Worm (Caenorhabditis elegans): ENCODE data around the gene F58E2.3.

The F58E2.3 gene

DNA sequence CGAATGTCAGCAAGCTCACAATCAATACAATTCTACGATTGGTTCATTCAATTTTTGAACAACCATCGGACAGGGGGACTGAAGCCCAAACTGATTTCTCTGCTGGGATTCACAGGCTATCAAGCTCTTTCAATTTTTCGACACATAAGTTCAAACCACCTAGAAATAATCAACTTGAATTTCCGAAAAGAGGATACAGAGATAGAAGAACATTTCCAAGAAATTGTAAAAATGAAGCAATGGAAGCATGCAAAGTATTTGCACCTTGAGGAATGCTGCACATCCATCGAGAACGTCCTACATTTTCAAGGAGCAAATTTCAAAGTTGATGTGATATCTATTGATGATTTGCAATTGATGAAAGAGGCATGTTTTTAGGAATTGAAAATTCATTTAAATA lies 523 bp downstream of the F58E2.3 start:
- TF ChIP-seq mab-5 (tag; optimal IDR thresholded peaks at IDR 0.05) (no peak), tbx-8 (GFP tag; optimal IDR thresholded peaks at IDR 0.05) (no peak), ham-2 (GFP tag; optimal IDR thresholded peaks at IDR 0.05) (no peak), flh-1 (GFP tag; optimal IDR thresholded peaks at IDR 0.05) (no peak), elt-1 (tag; optimal IDR thresholded peaks at IDR 0.05; ENCODE audit: borderline replicate concordance, insufficient read depth) (no peak), mls-2 (tag; optimal IDR thresholded peaks at IDR 0.05) (no peak), unc-62 (GFP tag; optimal IDR thresholded peaks at IDR 0.05) (no peak), ztf-11 (tag; optimal IDR thresholded peaks at IDR 0.05) (no peak), mep-1 (tag; optimal IDR thresholded peaks at IDR 0.05) (no peak), nhr-28 (tag; optimal IDR thresholded peaks at IDR 0.05) (no peak), bed-3 (GFP tag; optimal IDR thresholded peaks at IDR 0.05) (no peak), hlh-1 (tag; optimal IDR thresholded peaks at IDR 0.05) (no peak), nhr-12 (tag; optimal IDR thresholded peaks at IDR 0.05) (no peak), ceh-83 (GFP tag; optimal IDR thresholded peaks at IDR 0.05) (no peak), M03D4.4 (tag; optimal IDR thresholded peaks at IDR 0.05) (no peak), ceh-39 (tag; optimal IDR thresholded peaks at IDR 0.05) (no peak)

DNA sequence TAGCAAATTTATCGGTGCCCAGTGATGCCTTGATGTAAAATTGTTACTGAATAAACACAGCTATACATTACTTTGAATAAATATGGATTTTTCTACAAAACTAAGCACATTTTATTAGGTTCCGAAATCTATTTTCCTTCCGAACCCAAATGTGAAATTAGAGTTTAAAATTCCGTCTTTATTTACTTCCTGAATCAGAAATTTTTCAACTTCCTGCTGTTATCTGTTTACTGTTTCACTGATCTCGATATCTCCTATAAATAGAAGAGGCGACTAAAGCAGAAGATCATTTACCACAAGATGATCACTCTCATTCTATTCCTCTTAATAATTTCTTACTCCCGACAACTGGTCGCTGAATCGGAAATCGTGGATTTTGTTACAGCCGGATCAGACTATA lies 2.5 kb downstream of the F58E2.3 start, which contains the start of gene F58E2.2:
Gene F58E2.2 (plus strand): TSS at position 301 of the 400 bp plus-strand sequence.
- TF ChIP-seq lin-32 (GFP tag; optimal IDR thresholded peaks at IDR 0.05) (no peak), mep-1 (tag; optimal IDR thresholded peaks at IDR 0.05) (no peak), drap-1 (GFP tag; optimal IDR thresholded peaks at IDR 0.05) (no peak), mls-2 (tag; optimal IDR thresholded peaks at IDR 0.05) (no peak), nhr-12 (tag; optimal IDR thresholded peaks at IDR 0.05) (no peak), bed-3 (GFP tag; optimal IDR thresholded peaks at IDR 0.05) (no peak)

- no peak for TF ChIP-seq drap-1 (GFP tag; optimal IDR thresholded peaks at IDR 0.05)
- no peak for TF ChIP-seq unc-39 (tag; optimal IDR thresholded peaks at IDR 0.05)
- TF ChIP-seq ces-1 (GFP tag; optimal IDR thresholded peaks at IDR 0.05), result no peak
- TF ChIP-seq pha-4 (tag; optimal IDR thresholded peaks at IDR 0.05), result no peak
- TF ChIP-seq mab-5 (tag; optimal IDR thresholded peaks at IDR 0.05), result no peak
- no peak for TF ChIP-seq ceh-83 (GFP tag; optimal IDR thresholded peaks at IDR 0.05)
- no peak for TF ChIP-seq nhr-2 (tag; optimal IDR thresholded peaks at IDR 0.05)
- TF ChIP-seq zip-8 (tag; optimal IDR thresholded peaks at IDR 0.05), result no peak
- no peak for TF ChIP-seq sem-2 (GFP tag; optimal IDR thresholded peaks at IDR 0.05)
- TF ChIP-seq nhr-28 (tag; optimal IDR thresholded peaks at IDR 0.05), result no peak
- TF ChIP-seq cnd-1 (tag; optimal IDR thresholded peaks at IDR 0.05), result no peak
- TF ChIP-seq ham-2 (GFP tag; optimal IDR thresholded peaks at IDR 0.05), result no peak
- no peak for TF ChIP-seq ceh-39 (tag; optimal IDR thresholded peaks at IDR 0.05)
Observed at ce11 chrIV:3477124-3477523, 9.9 kb downstream of the F58E2.3 start, which contains the start of gene srz-69. TSS of gene srz-69 (minus strand) at chrIV:3477224.

ce11 chrIV:3478911-3479385 lies 11.7 kb downstream of the F58E2.3 start, which contains the start of the genes srz-70 and C09G12.5:
TSS of gene srz-70 (minus strand) at chrIV:3479011.
TSS of gene C09G12.5 (plus strand) at chrIV:3479335.
- no peak for TF ChIP-seq blmp-1 (tag; optimal IDR thresholded peaks at IDR 0.05)
- TF ChIP-seq cnd-1 (tag; optimal IDR thresholded peaks at IDR 0.05), result no peak
- TF ChIP-seq unc-120 (tag; optimal IDR thresholded peaks at IDR 0.05; ENCODE audit: poor library complexity, severe bottlenecking), result no peak
- no peak for TF ChIP-seq M03D4.4 (tag; optimal IDR thresholded peaks at IDR 0.05)
- no peak for TF ChIP-seq lin-32 (GFP tag; optimal IDR thresholded peaks at IDR 0.05)
- TF ChIP-seq nhr-2 (tag; optimal IDR thresholded peaks at IDR 0.05), result no peak
- TF ChIP-seq nhr-237 (tag; optimal IDR thresholded peaks at IDR 0.05), result no peak
- TF ChIP-seq elt-1 (tag; optimal IDR thresholded peaks at IDR 0.05; ENCODE audit: borderline replicate concordance, insufficient read depth), result no peak
- TF ChIP-seq elt-3 (tag; optimal IDR thresholded peaks at IDR 0.05), result no peak
- TF ChIP-seq nhr-12 (tag; optimal IDR thresholded peaks at IDR 0.05), result no peak
- TF ChIP-seq mls-2 (tag; optimal IDR thresholded peaks at IDR 0.05), result no peak
- TF ChIP-seq drap-1 (GFP tag; optimal IDR thresholded peaks at IDR 0.05), result no peak
- no peak for TF ChIP-seq ztf-11 (tag; optimal IDR thresholded peaks at IDR 0.05)
- TF ChIP-seq lin-13 (tag; optimal IDR thresholded peaks at IDR 0.05), result no peak
- TF ChIP-seq ces-1 (GFP tag; optimal IDR thresholded peaks at IDR 0.05), result no peak
- TF ChIP-seq snpc-4 (tag; optimal IDR thresholded peaks at IDR 0.05), result no peak
- no peak for TF ChIP-seq bed-3 (GFP tag; optimal IDR thresholded peaks at IDR 0.05)

DNA sequence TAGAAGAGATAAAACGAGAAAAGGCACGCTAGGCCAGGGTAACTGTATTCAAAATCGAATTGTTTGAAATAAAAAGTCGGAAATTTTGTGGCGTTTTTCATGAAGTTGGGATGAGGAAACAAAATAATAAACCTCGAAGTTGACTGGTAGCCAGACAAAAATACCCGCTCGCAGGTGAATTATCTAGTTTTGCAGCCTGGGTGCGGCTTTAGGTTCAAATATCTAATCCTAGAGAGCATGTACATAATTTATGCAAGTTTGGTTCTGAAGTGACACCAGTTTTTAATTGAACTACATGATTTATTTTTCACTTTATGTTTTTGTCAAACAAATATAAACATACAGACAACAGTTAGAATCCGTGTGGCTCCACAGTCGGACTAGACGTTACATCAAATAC lies 14.5 kb downstream of the F58E2.3 start, which contains the start of gene srz-37:
Gene srz-37 (minus strand): TSS at position 101 of the 400 bp plus-strand sequence.
- TF ChIP-seq unc-39 (tag; optimal IDR thresholded peaks at IDR 0.05), result no peak
- TF ChIP-seq mep-1 (tag; optimal IDR thresholded peaks at IDR 0.05), result no peak
- TF ChIP-seq nhr-12 (tag; optimal IDR thresholded peaks at IDR 0.05), result no peak
- TF ChIP-seq lin-32 (GFP tag; optimal IDR thresholded peaks at IDR 0.05), result no peak
- TF ChIP-seq mab-5 (tag; optimal IDR thresholded peaks at IDR 0.05), result no peak
- no peak for TF ChIP-seq ceh-43 (GFP tag; optimal IDR thresholded peaks at IDR 0.05)
- no peak for TF ChIP-seq ceh-83 (GFP tag; optimal IDR thresholded peaks at IDR 0.05)
- TF ChIP-seq bed-3 (GFP tag; optimal IDR thresholded peaks at IDR 0.05), result no peak
- no peak for TF ChIP-seq elt-3 (tag; optimal IDR thresholded peaks at IDR 0.05)
- no peak for TF ChIP-seq tbx-8 (GFP tag; optimal IDR thresholded peaks at IDR 0.05)
- no peak for TF ChIP-seq sptf-1 (tag; optimal IDR thresholded peaks at IDR 0.05)
- TF ChIP-seq snpc-4 (tag; optimal IDR thresholded peaks at IDR 0.05), result no peak
- no peak for TF ChIP-seq hlh-1 (tag; optimal IDR thresholded peaks at IDR 0.05)
- TF ChIP-seq M03D4.4 (tag; optimal IDR thresholded peaks at IDR 0.05), result no peak
- no peak for TF ChIP-seq pha-4 (tag; optimal IDR thresholded peaks at IDR 0.05)
- no peak for TF ChIP-seq ces-1 (GFP tag; optimal IDR thresholded peaks at IDR 0.05)
- no peak for TF ChIP-seq ceh-39 (tag; optimal IDR thresholded peaks at IDR 0.05)
- TF ChIP-seq lsy-2 (tag; optimal IDR thresholded peaks at IDR 0.05), result no peak
- no peak for TF ChIP-seq lin-13 (tag; optimal IDR thresholded peaks at IDR 0.05)
